Fruit fly (Drosophila melanogaster) whole organism, embryonic: ENCODE measurements around the gene rush.

Experiments used
- Adf1 ChIP-seq: fragments of 200-800 bp; sonication (Bioruptor generic); IDR thresholded peaks from 2 replicates; pipeline ENCODE4 v1.3.6; 2022; ENCODE audit warnings: missing biosample characterization, missing genetic modification characterization
- BtbVII ChIP-seq: fragments of 200-800 bp; sonication (Bioruptor generic); optimal IDR thresholded peaks from 3 replicates; lab custom pipeline; 2017; ENCODE audit warnings: missing biosample characterization, mild to moderate bottlenecking, missing genetic modification characterization
- CG10979 ChIP-seq: fragments of 200-800 bp; sonication (Bioruptor generic); optimal IDR thresholded peaks from 2 replicates; lab custom pipeline; 2018; ENCODE audit warnings: missing biosample characterization, mild to moderate bottlenecking, missing genetic modification characterization, moderate library complexity
- CG11085 ChIP-seq: fragments of 200-800 bp; sonication (Bioruptor generic); IDR thresholded peaks from 2 replicates; pipeline ENCODE4 v1.3.6; 2022; ENCODE audit warnings: missing biosample characterization, missing genetic modification characterization
- CG11696 ChIP-seq: fragments of 200-800 bp; sonication (Bioruptor generic); IDR thresholded peaks from 2 replicates; pipeline ENCODE4 v1.3.6; 2022; ENCODE audit warnings: missing biosample characterization, missing genetic modification characterization
- CG12219 ChIP-seq: fragments of 200-800 bp; sonication (Bioruptor generic); optimal IDR thresholded peaks from 3 replicates; lab custom pipeline; 2018; ENCODE audit warnings: missing biosample characterization, mild to moderate bottlenecking, missing genetic modification characterization
- CG12744 ChIP-seq: fragments of 200-800 bp; sonication (Bioruptor generic); optimal IDR thresholded peaks from 2 replicates; lab custom pipeline; 2016; ENCODE audit warnings: missing biosample characterization, missing genetic modification characterization
- CG13287 ChIP-seq: fragments of 200-800 bp; sonication (Bioruptor generic); IDR thresholded peaks from 2 replicates; pipeline ENCODE4 v1.3.6; 2022; ENCODE audit warnings: missing biosample characterization, missing genetic modification characterization; ENCODE audit not compliant: partially characterized antibody
- CG15073 ChIP-seq: fragments of 200-800 bp; sonication (Bioruptor generic); optimal IDR thresholded peaks from 2 replicates; lab custom pipeline; 2016; ENCODE audit warnings: missing biosample characterization, missing genetic modification characterization
- CG1529 ChIP-seq: fragments of 200-800 bp; sonication (Bioruptor generic); optimal IDR thresholded peaks from 3 replicates; lab custom pipeline; 2018; ENCODE audit warnings: missing biosample characterization, missing genetic modification characterization
- CG1602 ChIP-seq: fragments of 200-800 bp; sonication (Bioruptor generic); optimal IDR thresholded peaks from 3 replicates; lab custom pipeline; 2016; ENCODE audit warnings: missing biosample characterization, missing genetic modification characterization
- CG16815 ChIP-seq: fragments of 200-800 bp; sonication (Bioruptor generic); optimal IDR thresholded peaks from 3 replicates; lab custom pipeline; 2017; ENCODE audit warnings: missing biosample characterization, mild to moderate bottlenecking, missing genetic modification characterization
- CG16863 ChIP-seq: fragments of 200-800 bp; sonication (Bioruptor generic); optimal IDR thresholded peaks from 3 replicates; lab custom pipeline; 2016; ENCODE audit warnings: missing biosample characterization, missing genetic modification characterization
- CG17186 ChIP-seq: fragments of 200-800 bp; sonication (Bioruptor generic); optimal IDR thresholded peaks from 3 replicates; lab custom pipeline; 2017; ENCODE audit warnings: missing biosample characterization, missing genetic modification reagents, missing genetic modification characterization
- CG17802 ChIP-seq: fragments of 200-800 bp; sonication (Bioruptor generic); optimal IDR thresholded peaks from 2 replicates; lab custom pipeline; 2018; ENCODE audit warnings: missing biosample characterization, mild to moderate bottlenecking, missing genetic modification characterization, moderate library complexity
- CG17912 ChIP-seq: fragments of 200-800 bp; sonication (Bioruptor generic); optimal IDR thresholded peaks from 2 replicates; lab custom pipeline; 2018; ENCODE audit warnings: missing biosample characterization, mild to moderate bottlenecking, missing genetic modification characterization
- CG1792 ChIP-seq: fragments of 200-800 bp; sonication (Bioruptor generic); optimal IDR thresholded peaks from 2 replicates; lab custom pipeline; 2016; ENCODE audit warnings: missing biosample characterization, missing genetic modification characterization
- CG3838 ChIP-seq: fragments of 200-800 bp; sonication (Bioruptor generic); optimal IDR thresholded peaks from 3 replicates; lab custom pipeline; 2016; ENCODE audit warnings: missing biosample characterization, missing genetic modification characterization
- CG3847 ChIP-seq: fragments of 200-800 bp; sonication (Bioruptor generic); IDR thresholded peaks from 2 replicates; pipeline ENCODE4 v1.3.6; 2022; ENCODE audit warnings: missing biosample characterization, missing genetic modification characterization
- CG6175 ChIP-seq: fragments of 200-800 bp; sonication (Bioruptor generic); IDR thresholded peaks from 3 replicates; pipeline ENCODE4 v1.3.6; 2022; ENCODE audit warnings: missing biosample characterization, missing genetic modification characterization
- CG6254 ChIP-seq: fragments of 200-800 bp; sonication (Bioruptor generic); optimal IDR thresholded peaks from 3 replicates; lab custom pipeline; 2017; ENCODE audit warnings: mild to moderate bottlenecking, missing biosample characterization, missing genetic modification reagents, missing genetic modification characterization
- CG6689 ChIP-seq: fragments of 200-800 bp; sonication (Bioruptor generic); IDR thresholded peaks from 2 replicates; pipeline ENCODE4 v1.3.6; 2022; ENCODE audit warnings: missing biosample characterization, missing genetic modification characterization
- CG6765 ChIP-seq: fragments of 200-800 bp; sonication (Bioruptor generic); optimal IDR thresholded peaks from 3 replicates; lab custom pipeline; 2017; ENCODE audit warnings: missing biosample characterization, mild to moderate bottlenecking, missing genetic modification characterization
- CG7271 ChIP-seq: fragments of 200-800 bp; sonication (Bioruptor generic); optimal IDR thresholded peaks from 2 replicates; lab custom pipeline; 2018; ENCODE audit warnings: missing biosample characterization, mild to moderate bottlenecking, missing genetic modification characterization, moderate library complexity
- CTCF ChIP-seq: fragments of 200-800 bp; sonication (Bioruptor generic); optimal IDR thresholded peaks from 2 replicates; lab custom pipeline; 2017; ENCODE audit warnings: missing biosample characterization, mild to moderate bottlenecking, missing genetic modification characterization, moderate library complexity
- D19B ChIP-seq: fragments of 200-800 bp; sonication (Bioruptor generic); optimal IDR thresholded peaks from 2 replicates; lab custom pipeline; 2017; ENCODE audit warnings: missing biosample characterization, mild to moderate bottlenecking, missing genetic modification characterization
- GATAe ChIP-seq: fragments of 200-800 bp; sonication (Bioruptor generic); conservative IDR thresholded peaks from 2 replicates; pipeline ENCODE4 v1.3.6; 2022; ENCODE audit warnings: missing biosample characterization, missing genetic modification characterization
- HLH54F ChIP-seq: fragments of 200-800 bp; sonication (Bioruptor generic); optimal IDR thresholded peaks from 3 replicates; lab custom pipeline; 2016; ENCODE audit warnings: missing biosample characterization, missing genetic modification characterization
- HmgZ ChIP-seq: fragments of 200-800 bp; sonication (Bioruptor generic); optimal IDR thresholded peaks from 2 replicates; lab custom pipeline; 2018; ENCODE audit warnings: missing biosample characterization, mild to moderate bottlenecking, missing genetic modification characterization
- Hmr ChIP-seq: fragments of 200-800 bp; sonication (Bioruptor generic); optimal IDR thresholded peaks from 3 replicates; lab custom pipeline; 2017; ENCODE audit warnings: mild to moderate bottlenecking, missing biosample characterization, missing genetic modification reagents, missing genetic modification characterization
- Hmx ChIP-seq: fragments of 200-800 bp; sonication (Bioruptor generic); optimal IDR thresholded peaks from 2 replicates; lab custom pipeline; 2016; ENCODE audit warnings: missing biosample characterization, missing genetic modification characterization
- Hr78 ChIP-seq, 2 experiments: fragments of 200-800 bp in 1 of 2; fragments of >200 bp in 1 of 2; sonication (Bioruptor generic) in 1 of 2; optimal IDR thresholded peaks; 2 replicates each; lab custom pipeline; 2017 to 2019; ENCODE audit warnings: missing biosample characterization in 2 of 2, missing genetic modification characterization in 2 of 2, mild to moderate bottlenecking in 1 of 2, moderate library complexity in 1 of 2
- Hsf ChIP-seq: fragments of 200-800 bp; sonication (Bioruptor generic); optimal IDR thresholded peaks from 3 replicates; lab custom pipeline; 2016; ENCODE audit warnings: missing biosample characterization, missing genetic modification characterization
- Max ChIP-seq: fragments of 200-800 bp; sonication (Bioruptor generic); optimal IDR thresholded peaks from 2 replicates; lab custom pipeline; 2016; ENCODE audit warnings: missing biosample characterization, mild to moderate bottlenecking, missing genetic modification characterization
- Opbp ChIP-seq: fragments of 200-800 bp; sonication (Bioruptor generic); IDR thresholded peaks from 3 replicates; pipeline ENCODE4 v1.3.6; 2022; ENCODE audit warnings: missing biosample characterization, missing genetic modification characterization; ENCODE audit not compliant: partially characterized antibody
- PHDP ChIP-seq: fragments of 200-800 bp; sonication (Bioruptor generic); optimal IDR thresholded peaks from 3 replicates; lab custom pipeline; 2018; ENCODE audit warnings: missing biosample characterization, mild to moderate bottlenecking, missing genetic modification characterization, moderate library complexity
- Poxn ChIP-seq: fragments of 200-800 bp; sonication (Bioruptor generic); IDR thresholded peaks from 2 replicates; pipeline ENCODE4 v1.3.6; 2022; ENCODE audit warnings: missing biosample characterization, missing genetic modification characterization
- bsh ChIP-seq, 2 experiments: fragments of 200-800 bp; sonication (Bioruptor generic); optimal IDR thresholded peaks; 2 replicates each; lab custom pipeline; 2017 to 2018; ENCODE audit warnings: mild to moderate bottlenecking in 2 of 2, missing biosample characterization in 2 of 2, missing genetic modification characterization in 2 of 2, moderate library complexity in 1 of 2
- chinmo ChIP-seq: fragments of 200-800 bp; sonication (Bioruptor generic); IDR thresholded peaks from 4 replicates; pipeline ENCODE4 v1.3.6; 2022; ENCODE audit warnings: missing biosample characterization, missing genetic modification characterization; ENCODE audit not compliant: partially characterized antibody
- crol ChIP-seq: fragments of 200-800 bp; sonication (Bioruptor generic); IDR thresholded peaks from 2 replicates; pipeline ENCODE4 v1.3.6; 2022; ENCODE audit warnings: missing biosample characterization, missing genetic modification characterization
- dmrt99B ChIP-seq: fragments of 200-800 bp; sonication (Bioruptor generic); optimal IDR thresholded peaks from 2 replicates; lab custom pipeline; 2018; ENCODE audit warnings: missing biosample characterization, mild to moderate bottlenecking, missing genetic modification characterization, moderate library complexity
- gt ChIP-seq: fragments of 200-800 bp; sonication (Bioruptor generic); IDR thresholded peaks from 2 replicates; pipeline ENCODE4 v1.3.6; 2022; ENCODE audit warnings: missing biosample characterization, missing genetic modification characterization
- lbe ChIP-seq: fragments of 200-800 bp; sonication (Bioruptor generic); optimal IDR thresholded peaks from 2 replicates; lab custom pipeline; 2016; ENCODE audit warnings: missing biosample characterization, mild to moderate bottlenecking, missing genetic modification characterization
- maf-S ChIP-seq: fragments of 200-800 bp; sonication (Bioruptor generic); optimal IDR thresholded peaks from 2 replicates; lab custom pipeline; 2016; ENCODE audit warnings: missing biosample characterization, missing genetic modification characterization
- mam ChIP-seq: fragments of 200-800 bp; sonication (Bioruptor generic); optimal IDR thresholded peaks from 3 replicates; lab custom pipeline; 2016; ENCODE audit warnings: missing biosample characterization, missing genetic modification characterization
- peb ChIP-seq: fragments of 200-800 bp; sonication (Bioruptor generic); IDR thresholded peaks from 2 replicates; pipeline ENCODE4 v1.3.6; 2022; ENCODE audit warnings: missing biosample characterization, missing genetic modification characterization
- ranshi ChIP-seq: fragments of 200-800 bp; sonication (Bioruptor generic); IDR thresholded peaks from 2 replicates; pipeline ENCODE4 v1.3.6; 2022; ENCODE audit warnings: missing biosample characterization, missing genetic modification characterization
- rib ChIP-seq: fragments of 200-800 bp; sonication (Bioruptor generic); IDR thresholded peaks from 2 replicates; pipeline ENCODE4 v1.3.6; 2022; ENCODE audit warnings: missing biosample characterization, missing genetic modification characterization
- sr ChIP-seq: fragments of 200-800 bp; sonication (Bioruptor generic); IDR thresholded peaks from 3 replicates; pipeline ENCODE4 v1.3.6; 2022; ENCODE audit warnings: missing biosample characterization, missing genetic modification characterization
- tll ChIP-seq, 2 experiments: fragments of 200-800 bp in 1 of 2; fragments of >200 bp in 1 of 2; sonication (Bioruptor generic) in 1 of 2; optimal IDR thresholded peaks; 2 replicates each; lab custom pipeline; 2017 to 2019; ENCODE audit warnings: missing biosample characterization in 2 of 2, missing genetic modification characterization in 2 of 2, mild to moderate bottlenecking in 1 of 2, moderate library complexity in 1 of 2
- wdn ChIP-seq: fragments of 200-800 bp; sonication (Bioruptor generic); IDR thresholded peaks from 2 replicates; pipeline ENCODE4 v1.3.6; 2022; ENCODE audit warnings: missing biosample characterization, missing genetic modification characterization
- zen2 ChIP-seq: fragments of 200-800 bp; sonication (Bioruptor generic); IDR thresholded peaks from 3 replicates; pipeline ENCODE4 v1.3.6; 2022; ENCODE audit warnings: missing biosample characterization, missing genetic modification characterization; ENCODE audit not compliant: partially characterized antibody

rush gene

DNA sequence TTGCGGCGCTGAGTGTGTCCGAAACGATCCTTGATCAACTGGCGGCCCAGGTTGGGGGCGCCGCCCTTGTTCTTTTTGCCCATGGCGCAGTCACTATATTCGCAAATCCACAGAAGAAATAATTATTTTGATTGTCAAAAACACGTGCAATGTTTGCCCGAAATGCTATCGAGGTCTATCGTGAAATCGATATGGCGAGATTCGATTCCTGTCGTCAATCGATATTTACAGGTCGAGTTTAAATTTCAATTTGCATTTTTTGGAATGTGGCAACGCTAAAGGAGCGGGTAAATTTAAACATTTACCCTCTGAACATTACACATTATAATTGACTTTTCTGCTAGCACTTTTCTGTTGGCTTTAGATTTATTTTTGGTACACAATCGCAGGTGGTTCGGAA lies 14.3 kb upstream of the rush start, which contains the start of gene Ns3 (continued):
- TF ChIP-seq CG11696 (GFP tag; lab: Robert Waterston, UW) = no peak
- TF ChIP-seq dmrt99B (tag; lab: Kevin White, UChicago) = no peak
- TF ChIP-seq CG12219 (GFP tag; lab: Kevin White, UChicago) = no peak
- TF ChIP-seq CG10979 (tag; lab: Kevin White, UChicago) = no peak
- no peak for TF ChIP-seq CG17912
- no peak for TF ChIP-seq HLH54F (GFP tag; lab: Kevin White, UChicago)
- no peak for TF ChIP-seq CTCF (GFP tag; lab: Kevin White, UChicago)
- TF ChIP-seq HmgZ (tag; lab: Kevin White, UChicago) = peak; percentile 51
- no peak for TF ChIP-seq Hr78 (GFP tag; optimal IDR thresholded peaks at IDR 0.05; lab: Kevin White, UChicago)
- no peak for TF ChIP-seq CG1602 (GFP tag; lab: Kevin White, UChicago)
- no peak for TF ChIP-seq CG12744
- no peak for TF ChIP-seq gt (GFP tag; lab: Robert Waterston, UW)
- no peak for TF ChIP-seq CG15073 (GFP tag; lab: Kevin White, UChicago)
- no peak for TF ChIP-seq CG1792 (GFP tag; lab: Kevin White, UChicago)
- no peak for TF ChIP-seq Hmr (GFP tag; lab: Kevin White, UChicago)
- peak; percentile 72 for TF ChIP-seq Max
- TF ChIP-seq Adf1 = no peak
- no peak for TF ChIP-seq rib (GFP tag; lab: Robert Waterston, UW)
- TF ChIP-seq PHDP (tag; lab: Kevin White, UChicago) = no peak
- no peak for TF ChIP-seq BtbVII
- TF ChIP-seq crol (GFP tag; lab: Robert Waterston, UW) = no peak
- peak; percentile 32; the same call in 1 of the 2 replicates for TF ChIP-seq CG3847 (GFP tag; lab: Robert Waterston, UW)
- TF ChIP-seq CG16815 (GFP tag; lab: Kevin White, UChicago) = no peak
- no peak for TF ChIP-seq CG6254 (GFP tag; lab: Kevin White, UChicago)
- TF ChIP-seq CG16863 (GFP tag; lab: Kevin White, UChicago) = no peak
- no peak for TF ChIP-seq Hsf (GFP tag; lab: Kevin White, UChicago)
- TF ChIP-seq ranshi = no peak
- no peak for TF ChIP-seq Hmx (GFP tag; lab: Kevin White, UChicago)
- TF ChIP-seq CG6689 = no peak
- no peak for TF ChIP-seq wdn (GFP tag; lab: Robert Waterston, UW)
- TF ChIP-seq GATAe (GFP tag; lab: Robert Waterston, UW) = no peak
- TF ChIP-seq CG17186 (GFP tag; lab: Kevin White, UChicago) = no peak
- no peak for TF ChIP-seq CG17802
- no peak for TF ChIP-seq CG7271 (tag; lab: Kevin White, UChicago)
- no peak for TF ChIP-seq CG1529
- no peak for TF ChIP-seq mam (GFP tag; lab: Kevin White, UChicago)
- TF ChIP-seq sr (GFP tag; lab: Robert Waterston, UW) = no peak
- no peak for TF ChIP-seq CG6765
- no peak for TF ChIP-seq bsh (GFP tag; optimal IDR thresholded peaks at IDR 0.05; lab: Kevin White, UChicago)
- TF ChIP-seq tll (GFP tag; optimal IDR thresholded peaks at IDR 0.05; lab: Kevin White, UChicago) = no peak
- peak; percentile 95 for TF ChIP-seq CG13287 (GFP tag; lab: Robert Waterston, UW)
- no peak for TF ChIP-seq CG6175
- TF ChIP-seq zen2 (GFP tag; lab: Robert Waterston, UW) = peak; percentile 89
- TF ChIP-seq maf-S = no peak
- TF ChIP-seq Poxn (GFP tag; lab: Robert Waterston, UW) = no peak
- TF ChIP-seq CG11085 (GFP tag; lab: Robert Waterston, UW) = no peak
- no peak for TF ChIP-seq D19B
- TF ChIP-seq peb (GFP tag; lab: Robert Waterston, UW) = no peak
- no peak for TF ChIP-seq CG3838 (GFP tag; lab: Kevin White, UChicago)
- no peak for TF ChIP-seq lbe
- TF ChIP-seq Opbp = peak; percentile 86
- TF ChIP-seq chinmo (GFP tag; lab: Robert Waterston, UW) = peak; percentile 88
